Worm (Caenorhabditis elegans): ENCODE data around the gene top-2.

ce11 chrII:11843441-11843840 is 31.5 kb upstream of the top-2 start:
- TF ChIP-seq aly-1 (tag; optimal IDR thresholded peaks at IDR 0.05) (no peak), ets-7 (tag; optimal IDR thresholded peaks at IDR 0.05) (no peak), ama-1 (optimal IDR thresholded peaks at IDR 0.05) (no peak), flt-1 (GFP tag; IDR thresholded peaks at IDR 0.05) (no peak), ceh-13 (GFP tag; optimal IDR thresholded peaks at IDR 0.05) (no peak), hmg-4 (GFP tag; optimal IDR thresholded peaks at IDR 0.05) (no peak), scrt-1 (GFP tag; IDR thresholded peaks at IDR 0.05) (no peak), tra-4 (tag; optimal IDR thresholded peaks at IDR 0.05) (no peak), tbx-11 (GFP tag; IDR thresholded peaks at IDR 0.05) (no peak), pes-1 (GFP tag; IDR thresholded peaks at IDR 0.05) (no peak), hnd-1 (tag; optimal IDR thresholded peaks at IDR 0.05) (no peak), tbx-37 (GFP tag; conservative IDR thresholded peaks at IDR 0.05) (no peak), ceh-36 (tag; optimal IDR thresholded peaks at IDR 0.05) (no peak)
